Worm (Caenorhabditis elegans) whole organism, mixed stage, embryonic: ENCODE results near the gene Y119D3B.14.

ENCODE experiments used
- ceh-43 ChIP-seq: fragments of 200-800 bp; sonication (Bioruptor generic); optimal IDR thresholded peaks from 2 replicates; lab custom pipeline; 2018; ENCODE audit warnings: mild to moderate bottlenecking, missing genetic modification characterization, moderate library complexity, missing compliant biosample characterization
- drap-1 ChIP-seq: fragments of 200-800 bp; sonication (Bioruptor generic); optimal IDR thresholded peaks from 3 replicates; lab custom pipeline; 2018; ENCODE audit warnings: mild to moderate bottlenecking, missing genetic modification characterization, missing compliant biosample characterization
- elt-1 ChIP-seq: sonication (generic microtip); optimal IDR thresholded peaks from 2 replicates; lab custom pipeline; 2017; ENCODE audit warnings: missing genetic modification characterization, mild to moderate bottlenecking, missing compliant biosample characterization, antibody characterized with exemption, moderate library complexity, borderline replicate concordance; ENCODE audit not compliant: insufficient read depth
- nhr-12 ChIP-seq: fragments of 150-350 bp; optimal IDR thresholded peaks from 2 replicates; lab custom pipeline; 2014; ENCODE audit warnings: missing biosample characterization, missing genetic modification characterization
- nhr-2 ChIP-seq: fragments of 150-350 bp; optimal IDR thresholded peaks from 2 replicates; lab custom pipeline; 2014; ENCODE audit warnings: missing biosample characterization, missing genetic modification characterization
- nhr-76 ChIP-seq: sonication (generic microtip); optimal IDR thresholded peaks from 2 replicates; lab custom pipeline; 2017; ENCODE audit warnings: missing biosample characterization, missing genetic modification characterization
- pha-4 ChIP-seq: fragments of 150-350 bp; optimal IDR thresholded peaks from 2 replicates; lab custom pipeline; 2018; ENCODE audit warnings: missing biosample characterization, missing genetic modification reagents, missing genetic modification characterization
- snpc-4 ChIP-seq: fragments of 150-350 bp; optimal IDR thresholded peaks from 2 replicates; lab custom pipeline; 2014; ENCODE audit warnings: missing biosample characterization, missing genetic modification characterization
- unc-62 ChIP-seq: fragments of 150-350 bp; optimal IDR thresholded peaks from 2 replicates; lab custom pipeline; 2014; ENCODE audit warnings: missing biosample characterization, missing genetic modification reagents, missing genetic modification characterization
- ztf-11 ChIP-seq: fragments of 150-350 bp; optimal IDR thresholded peaks from 2 replicates; lab custom pipeline; 2014; ENCODE audit warnings: missing biosample characterization, missing genetic modification characterization

ce11 chrIII:1161946-1162345 is 31.7 kb downstream of the Y119D3B.14 start:
- no peak for TF ChIP-seq unc-62 (GFP tag; lab: Kevin White, UChicago)
- TF ChIP-seq pha-4 (tag; lab: Kevin White, UChicago): no peak
- no peak for TF ChIP-seq ztf-11 (tag; lab: Kevin White, UChicago)
- TF ChIP-seq snpc-4 (tag; lab: Kevin White, UChicago): no peak
- TF ChIP-seq ceh-43: no peak
- TF ChIP-seq nhr-76 (tag; lab: Kevin White, UChicago): no peak
- no peak for TF ChIP-seq drap-1
- TF ChIP-seq elt-1: no peak
- TF ChIP-seq nhr-2 (tag; lab: Kevin White, UChicago): peak; percentile 73
- TF ChIP-seq nhr-12 (tag; lab: Kevin White, UChicago): no peak
